Worm (Caenorhabditis elegans) whole organism, L4/young adult: ENCODE measurements around the gene nep-11.

Experiments
- W03F9.2 ChIP-seq: fragments of 150-350 bp; optimal IDR thresholded peaks from 2 replicates; lab custom pipeline; 2014; ENCODE audit warnings: missing biosample characterization, missing genetic modification characterization
- dao-5 ChIP-seq: sonication (generic microtip); optimal IDR thresholded peaks from 2 replicates; lab custom pipeline; 2016; ENCODE audit warnings: missing genotype, missing genetic modification characterization, moderate library complexity, missing compliant biosample characterization

- TF ChIP-seq W03F9.2 (no peak), dao-5 (no peak)
Measured at ce11 chrII:3448776-3449280, 23.5 kb upstream of the nep-11 start, which contains the start of gene C16C8.25.
